Worm (Caenorhabditis elegans) whole organism, midembryonic: ENCODE data around the gene str-46.

Experiments used
- cog-1 ChIP-seq: sonication (generic microtip); optimal IDR thresholded peaks from 2 replicates; lab custom pipeline; 2016; ENCODE audit warnings: missing genetic modification characterization, missing compliant biosample characterization
- klf-2 ChIP-seq: fragments of 200-800 bp; sonication (Bioruptor generic); conservative IDR thresholded peaks from 2 replicates; pipeline ENCODE4 v1.3.6; 2022; ENCODE audit warnings: missing genetic modification reagents, missing genetic modification characterization, missing compliant biosample characterization
- med-1 ChIP-seq: sonication (generic microtip); optimal IDR thresholded peaks from 2 replicates; lab custom pipeline; 2017; ENCODE audit warnings: missing genetic modification characterization, mild to moderate bottlenecking, missing compliant biosample characterization, antibody characterized with exemption, missing genetic modification reagents; ENCODE audit not compliant: insufficient read depth
- ztf-29 ChIP-seq: fragments of 200-800 bp; sonication (Bioruptor generic); IDR thresholded peaks from 2 replicates; pipeline ENCODE4 v1.3.6; 2022; ENCODE audit warnings: missing genetic modification reagents, missing genetic modification characterization, missing compliant biosample characterization

DNA sequence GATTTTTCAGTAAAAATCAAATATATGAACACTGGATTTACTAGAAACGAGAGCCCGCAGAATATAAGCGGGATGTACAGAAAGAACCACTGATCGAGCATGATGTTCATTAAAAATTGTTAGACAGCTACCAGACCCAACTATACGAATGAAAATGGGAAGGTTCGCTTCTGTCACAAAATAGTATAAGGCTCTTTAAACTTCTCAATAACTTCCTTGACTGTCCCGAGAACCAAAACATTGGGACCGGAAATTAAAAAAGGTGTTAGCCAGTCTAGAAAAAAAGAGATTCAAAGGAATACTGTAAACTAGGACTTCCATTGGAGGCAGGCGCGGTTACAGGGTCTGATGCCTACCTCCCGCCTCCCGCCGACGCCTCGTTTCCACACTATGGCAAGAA, 41.9 kb downstream of the str-46 start, which contains the start of gene srj-55:
- TF ChIP-seq klf-2 (no peak), cog-1 (tag; lab: Kevin White, UChicago) (no peak), ztf-29 (GFP tag; lab: Robert Waterston, UW) (no peak), med-1 (GFP tag; lab: Kevin White, UChicago) (no peak)
